Worm (Caenorhabditis elegans) whole organism, early embryonic: ENCODE results near the gene T16A9.5.
"Not testable (repeated sequence)": the region's sequence is repeated elsewhere in the genome, so short reads cannot be mapped to it uniquely, and the experiment has no call there.

ENCODE experiments used
- F13C5.2 ChIP-seq: sonication (generic microtip); optimal IDR thresholded peaks from 2 replicates; lab custom pipeline; 2017; ENCODE audit warnings: mild to moderate bottlenecking, missing genetic modification characterization, inconsistent platforms, missing compliant biosample characterization
- aly-1 ChIP-seq: sonication (generic microtip); optimal IDR thresholded peaks from 2 replicates; lab custom pipeline; 2016; ENCODE audit warnings: missing genetic modification characterization, missing compliant biosample characterization
- ama-1 ChIP-seq: fragments of 150-350 bp; optimal IDR thresholded peaks from 2 replicates; lab custom pipeline; 2014
- flt-1 ChIP-seq: fragments of 200-800 bp; sonication (Bioruptor generic); IDR thresholded peaks from 2 replicates; pipeline ENCODE4 v1.3.6; 2022; ENCODE audit warnings: missing genetic modification characterization, missing compliant biosample characterization
- scrt-1 ChIP-seq: fragments of 200-800 bp; sonication (Bioruptor generic); IDR thresholded peaks from 2 replicates; pipeline ENCODE4 v1.3.6; 2022; ENCODE audit warnings: missing genetic modification characterization, missing compliant biosample characterization

- not testable (repeated sequence) for TF ChIP-seq ama-1 (lab: Kevin White, UChicago); F13C5.2 (tag; lab: Kevin White, UChicago); scrt-1 (GFP tag; lab: Robert Waterston, UW); aly-1; flt-1 (GFP tag; lab: Robert Waterston, UW)
Observed at ce11 chrV:14203809-14204208, 11.2 kb downstream of the T16A9.5 start.
